Fruit fly (Drosophila melanogaster): ENCODE results near the gene prd.

DNA sequence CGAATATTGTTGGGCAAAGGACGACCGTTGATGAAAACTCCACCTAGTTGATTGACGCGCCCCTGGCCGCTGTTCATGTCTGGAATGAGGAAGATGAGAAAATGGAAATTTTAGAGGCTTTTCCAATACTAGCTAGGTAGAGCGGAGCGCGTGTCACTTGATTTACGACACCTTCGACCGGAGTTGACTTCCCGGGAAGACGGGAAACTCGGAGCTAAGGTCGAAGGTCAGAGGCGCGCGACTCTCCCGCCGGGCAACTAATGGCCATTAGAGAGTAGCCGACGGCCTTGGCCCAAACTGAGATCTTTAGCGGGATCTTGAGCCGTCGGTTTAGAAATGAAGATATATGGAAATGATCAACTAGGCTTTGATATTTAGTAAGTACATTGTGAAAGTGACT lies 617 bp downstream of the prd start:
- TF ChIP-seq Sp1 (GFP tag; optimal IDR thresholded peaks at IDR 0.05) = no peak
- no peak for TF ChIP-seq Hnf4 (GFP tag; optimal IDR thresholded peaks at IDR 0.05)
- TF ChIP-seq Dfd (GFP tag; optimal IDR thresholded peaks at IDR 0.05) = no peak
- no peak for TF ChIP-seq CG32264 (GFP tag; optimal IDR thresholded peaks at IDR 0.05)
- no peak for TF ChIP-seq fru (GFP tag; optimal IDR thresholded peaks at IDR 0.05)
- TF ChIP-seq h (GFP tag; optimal IDR thresholded peaks at IDR 0.05) = no peak
- no peak for TF ChIP-seq lola (GFP tag; optimal IDR thresholded peaks at IDR 0.05)
- no peak for TF ChIP-seq ey (GFP tag; optimal IDR thresholded peaks at IDR 0.05)
- no peak for TF ChIP-seq CrebA (GFP tag; optimal IDR thresholded peaks at IDR 0.05; ENCODE audit: borderline replicate concordance)
- TF ChIP-seq brk (GFP tag; optimal IDR thresholded peaks at IDR 0.05) = no peak
- no peak for TF ChIP-seq pan (optimal IDR thresholded peaks at IDR 0.05)
